Worm (Caenorhabditis elegans) whole organism, L4/young adult: ENCODE measurements around the gene age-1.

Source experiments
- W03F9.2 ChIP-seq: fragments of 150-350 bp; optimal IDR thresholded peaks from 2 replicates; lab custom pipeline; 2014; ENCODE audit warnings: missing biosample characterization, missing genetic modification characterization
- him-1 ChIP-seq: sonication (generic microtip); optimal IDR thresholded peaks from 2 replicates; lab custom pipeline; 2016; ENCODE audit warnings: missing genotype, missing genetic modification reagents, missing genetic modification characterization, missing compliant biosample characterization

- TF ChIP-seq him-1 (no peak), W03F9.2 (no peak)
Observed at ce11 chrII:11495806-11496205, 31.0 kb downstream of the age-1 start.
